Worm (Caenorhabditis elegans) whole organism, young adult: ENCODE data around the gene fip-5.

ENCODE experiments used
- B0035.1 ChIP-seq: sonication (generic microtip); optimal IDR thresholded peaks from 2 replicates; lab custom pipeline; 2016; ENCODE audit warnings: missing genetic modification characterization, mild to moderate bottlenecking, missing compliant biosample characterization, missing genotype, missing genetic modification reagents
- D2030.7 ChIP-seq: fragments of 200-800 bp; sonication (Bioruptor generic); IDR thresholded peaks from 2 replicates; pipeline ENCODE4 v1.3.6; 2022; ENCODE audit warnings: missing genetic modification reagents, missing genetic modification characterization, missing compliant biosample characterization
- Y53G8AR.9 ChIP-seq: fragments of 200-800 bp; sonication (Bioruptor generic); conservative IDR thresholded peaks from 2 replicates; pipeline ENCODE4 v1.3.6; 2022; ENCODE audit warnings: missing genetic modification reagents, missing genetic modification characterization, missing compliant biosample characterization
- ccch-3 ChIP-seq: fragments of 200-800 bp; sonication (Bioruptor generic); optimal IDR thresholded peaks from 2 replicates; lab custom pipeline; 2018; ENCODE audit warnings: mild to moderate bottlenecking, missing genetic modification characterization, missing compliant biosample characterization
- ets-4 ChIP-seq: fragments of 200-800 bp; sonication (Bioruptor generic); optimal IDR thresholded peaks from 2 replicates; lab custom pipeline; 2018; ENCODE audit warnings: mild to moderate bottlenecking, missing genetic modification characterization, missing compliant biosample characterization
- lin-26 ChIP-seq: fragments of 200-800 bp; sonication (Bioruptor generic); IDR thresholded peaks from 2 replicates; pipeline ENCODE4 v1.3.6; 2022; ENCODE audit warnings: missing genetic modification reagents, missing genetic modification characterization, missing compliant biosample characterization
- mes-4 ChIP-seq: sonication (generic microtip); optimal IDR thresholded peaks from 2 replicates; lab custom pipeline; 2016; ENCODE audit warnings: missing genotype, missing genetic modification characterization, missing compliant biosample characterization
- sea-2 ChIP-seq: fragments of 200-800 bp; sonication (Bioruptor generic); IDR thresholded peaks from 2 replicates; pipeline ENCODE4 v1.3.6; 2022; ENCODE audit warnings: missing genetic modification characterization, missing compliant biosample characterization
- snpc-4 ChIP-seq, 5 experiments: fragments of 150-350 bp in 1 of 5; sonication (generic microtip) in 4 of 5; optimal IDR thresholded peaks; 2 replicates each; lab custom pipeline; 2014 to 2018; ENCODE audit warnings: missing genetic modification characterization in 5 of 5, missing biosample characterization in 3 of 5, antibody characterized with exemption in 2 of 5, mild to moderate bottlenecking in 2 of 5, missing compliant biosample characterization in 2 of 5, missing genotype in 2 of 5, moderate library complexity in 2 of 5, missing genetic modification reagents in 1 of 5

ce11 chrX:10306923-10307322, 4.4 kb downstream of the fip-5 start:
- TF ChIP-seq D2030.7 (GFP tag; lab: Robert Waterston, UW) (no peak), lin-26 (no peak), snpc-4 (GFP tag; optimal IDR thresholded peaks at IDR 0.05; lab: Kevin White, UChicago) (no peak), snpc-4 (tag; optimal IDR thresholded peaks at IDR 0.05; lab: Kevin White, UChicago) (no peak), B0035.1 (no peak), ccch-3 (no peak), Y53G8AR.9 (GFP tag; lab: Robert Waterston, UW) (no peak), sea-2 (no peak), ets-4 (GFP tag; lab: Kevin White, UChicago) (no peak), mes-4 (tag; lab: Kevin White, UChicago) (no peak)
